Worm (Caenorhabditis elegans): Measurements from ENCODE around the gene mrpl-1.

DNA sequence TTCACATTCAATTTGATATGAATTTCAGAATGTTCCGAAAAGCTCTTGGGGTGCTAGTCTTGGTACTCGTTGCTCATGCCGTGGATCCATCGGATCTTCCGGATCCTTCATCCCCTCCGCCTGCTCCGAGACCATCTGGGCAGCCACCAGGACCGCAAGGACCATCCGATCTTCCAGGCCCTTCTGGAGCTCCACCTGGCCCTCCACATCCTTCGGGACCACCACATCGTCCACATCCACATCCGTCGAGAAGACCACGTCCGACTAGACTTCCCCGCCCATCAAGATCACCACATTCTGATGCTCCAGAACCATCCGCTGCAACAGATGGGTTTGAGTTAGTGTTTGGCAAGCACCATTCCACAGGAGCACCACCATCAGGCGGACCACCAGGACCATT, 25.1 kb upstream of the mrpl-1 start, which contains the start of gene clx-1:
- TF ChIP-seq Y95B8A.8 (GFP tag; IDR thresholded peaks at IDR 0.05) = no peak
- TF ChIP-seq ama-1 (optimal IDR thresholded peaks at IDR 0.05) = no peak
- TF ChIP-seq ama-1 (GFP tag; optimal IDR thresholded peaks at IDR 0.05) = no peak
